Worm (Caenorhabditis elegans) whole organism, late embryonic: Measurements from ENCODE around the gene prkl-1.

Experiments
- ama-1 ChIP-seq: fragments of 150-350 bp; optimal IDR thresholded peaks from 2 replicates; lab custom pipeline; 2014
- unc-86 ChIP-seq: sonication (generic microtip); optimal IDR thresholded peaks from 2 replicates; lab custom pipeline; 2016; ENCODE audit warnings: missing genetic modification characterization, missing compliant biosample characterization

DNA sequence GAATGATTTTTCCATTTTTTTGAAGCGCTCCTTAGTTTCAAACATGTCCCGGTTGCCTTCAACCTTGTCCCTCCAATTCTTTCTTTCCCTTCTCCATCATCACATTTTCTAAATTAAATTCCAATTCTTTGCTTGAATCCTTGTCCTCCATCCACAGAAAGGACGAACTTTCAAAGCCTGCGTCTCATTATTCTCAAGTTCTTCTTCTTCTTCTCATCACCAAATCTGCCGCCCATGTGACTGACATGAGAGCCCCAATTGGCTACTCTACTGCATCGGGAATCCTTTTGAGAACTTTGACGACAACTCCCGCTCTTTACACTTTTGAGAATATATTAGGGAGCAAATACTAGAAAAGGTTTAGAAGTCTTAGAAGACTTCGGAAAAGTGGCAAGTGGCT lies 30.1 kb downstream of the prkl-1 start:
- no peak for TF ChIP-seq ama-1
- TF ChIP-seq unc-86 (tag; lab: Kevin White, UChicago), result no peak
